Worm (Caenorhabditis elegans) whole organism, L4 larva: ENCODE measurements around the gene rnp-7.
A peak's percentile ranks its signal among the peaks of the same experiment; 100 is the strongest.

Experiments used
- D1046.2 ChIP-seq: fragments of 200-800 bp; sonication (Bioruptor generic); IDR thresholded peaks from 2 replicates; pipeline ENCODE4 v1.3.6; 2022; ENCODE audit warnings: missing genetic modification characterization, missing compliant biosample characterization
- F10B5.3 ChIP-seq: sonication (generic microtip); optimal IDR thresholded peaks from 2 replicates; lab custom pipeline; 2016; ENCODE audit warnings: mild to moderate bottlenecking, missing genetic modification characterization, missing compliant biosample characterization
- F37D6.2 ChIP-seq: sonication (generic microtip); optimal IDR thresholded peaks from 2 replicates; lab custom pipeline; 2016; ENCODE audit warnings: mild to moderate bottlenecking, missing genetic modification characterization, missing compliant biosample characterization
- F44E2.7 ChIP-seq: fragments of 200-800 bp; sonication (Bioruptor generic); IDR thresholded peaks from 2 replicates; pipeline ENCODE4 v2.1.2; 2022; ENCODE audit warnings: missing genetic modification characterization, missing compliant biosample characterization
- R02D3.7 ChIP-seq: fragments of 150-350 bp; sonication (generic microtip); optimal IDR thresholded peaks from 3 replicates; lab custom pipeline; 2014; ENCODE audit warnings: missing biosample characterization, missing genetic modification characterization
- T26A8.4 ChIP-seq: fragments of 200-800 bp; sonication (Bioruptor generic); IDR thresholded peaks from 2 replicates; pipeline ENCODE4 v1.3.6; 2022; ENCODE audit warnings: missing genetic modification characterization, missing compliant biosample characterization
- Y105C5A.15 ChIP-seq: fragments of 200-800 bp; sonication (Bioruptor generic); IDR thresholded peaks from 2 replicates; pipeline ENCODE4 v1.3.6; 2022; ENCODE audit warnings: missing genetic modification characterization, missing compliant biosample characterization
- Y5F2A.4 ChIP-seq: fragments of 200-800 bp; sonication (Bioruptor generic); optimal IDR thresholded peaks from 2 replicates; lab custom pipeline; 2018; ENCODE audit warnings: mild to moderate bottlenecking, missing genetic modification characterization, missing compliant biosample characterization
- ZK337.2 ChIP-seq: fragments of 200-800 bp; sonication (Bioruptor generic); IDR thresholded peaks from 2 replicates; pipeline ENCODE4 v1.3.6; 2022; ENCODE audit warnings: missing genetic modification reagents, missing genetic modification characterization, missing compliant biosample characterization
- ama-1 ChIP-seq: fragments of 150-350 bp; optimal IDR thresholded peaks from 2 replicates; lab custom pipeline; 2014; ENCODE audit warnings: inconsistent platforms, mixed read lengths
- arid-1 ChIP-seq: fragments of 200-800 bp; sonication (Bioruptor generic); conservative IDR thresholded peaks from 2 replicates; pipeline ENCODE4 v1.3.6; 2022; ENCODE audit warnings: missing genetic modification reagents, missing genetic modification characterization, missing compliant biosample characterization
- attf-4 ChIP-seq: sonication (generic microtip); optimal IDR thresholded peaks from 3 replicates; lab custom pipeline; 2017; ENCODE audit warnings: missing biosample characterization, missing genetic modification characterization
- ceh-28 ChIP-seq: fragments of 150-350 bp; optimal IDR thresholded peaks from 2 replicates; lab custom pipeline; 2014; ENCODE audit warnings: missing biosample characterization, missing genetic modification reagents, missing genetic modification characterization
- ceh-32 ChIP-seq: sonication (generic microtip); optimal IDR thresholded peaks from 2 replicates; lab custom pipeline; 2016; ENCODE audit warnings: mild to moderate bottlenecking, missing genetic modification characterization, missing compliant biosample characterization; ENCODE audit not compliant: poor library complexity
- ces-1 ChIP-seq: fragments of 150-350 bp; sonication (generic microtip); optimal IDR thresholded peaks from 4 replicates; lab custom pipeline; 2014; ENCODE audit warnings: missing biosample characterization, missing genetic modification reagents, missing genetic modification characterization
- cey-2 ChIP-seq: sonication (generic microtip); optimal IDR thresholded peaks from 3 replicates; lab custom pipeline; 2017; ENCODE audit warnings: missing genetic modification characterization, mild to moderate bottlenecking, missing compliant biosample characterization, antibody characterized with exemption, borderline replicate concordance; ENCODE audit not compliant: insufficient read depth
- ctbp-1 ChIP-seq: fragments of 200-800 bp; sonication (Bioruptor generic); IDR thresholded peaks from 2 replicates; pipeline ENCODE4 v1.3.6; 2022; ENCODE audit warnings: missing genetic modification reagents, missing genetic modification characterization, missing compliant biosample characterization
- daf-12 ChIP-seq: fragments of 150-350 bp; optimal IDR thresholded peaks from 2 replicates; lab custom pipeline; 2014; ENCODE audit warnings: missing biosample characterization, missing genetic modification reagents, missing genetic modification characterization
- daf-16 ChIP-seq, 3 experiments: sonication (generic microtip); optimal IDR thresholded peaks; 2 replicates each; lab custom pipeline; 2016 to 2017; ENCODE audit warnings: missing genetic modification characterization in 3 of 3, missing genetic modification reagents in 3 of 3, mild to moderate bottlenecking in 2 of 3, missing compliant biosample characterization in 2 of 3, missing biosample characterization in 1 of 3, moderate library complexity in 1 of 3
- daf-19 ChIP-seq: fragments of 200-800 bp; sonication (Bioruptor generic); conservative IDR thresholded peaks from 2 replicates; pipeline ENCODE4 v1.3.6; 2022; ENCODE audit warnings: missing genetic modification characterization, missing compliant biosample characterization
- daf-8 ChIP-seq: fragments of 200-800 bp; sonication (Bioruptor generic); IDR thresholded peaks from 2 replicates; pipeline ENCODE4 v1.3.6; 2022; ENCODE audit warnings: missing genetic modification characterization, missing compliant biosample characterization
- dmd-6 ChIP-seq: fragments of 200-800 bp; sonication (Bioruptor generic); IDR thresholded peaks from 2 replicates; pipeline ENCODE4 v1.3.6; 2022; ENCODE audit warnings: missing genetic modification reagents, missing genetic modification characterization, missing compliant biosample characterization
- dmd-9 ChIP-seq: fragments of 200-800 bp; sonication (Bioruptor generic); IDR thresholded peaks from 2 replicates; pipeline ENCODE4 v1.3.6; 2022; ENCODE audit warnings: missing genetic modification reagents, missing genetic modification characterization, missing compliant biosample characterization
- dpl-1 ChIP-seq: fragments of 150-350 bp; optimal IDR thresholded peaks from 2 replicates; lab custom pipeline; 2014; ENCODE audit warnings: missing biosample characterization, missing genetic modification reagents, missing genetic modification characterization
- duxl-1 ChIP-seq: sonication (generic microtip); optimal IDR thresholded peaks from 2 replicates; lab custom pipeline; 2016; ENCODE audit warnings: mild to moderate bottlenecking, missing genetic modification characterization, moderate library complexity, missing compliant biosample characterization; ENCODE audit not compliant: poor library complexity
- egl-27 ChIP-seq: sonication (generic microtip); optimal IDR thresholded peaks from 3 replicates; lab custom pipeline; 2017; ENCODE audit warnings: missing biosample characterization, missing genetic modification reagents, missing genetic modification characterization
- fkh-10 ChIP-seq: fragments of 150-350 bp; optimal IDR thresholded peaks from 2 replicates; lab custom pipeline; 2014; ENCODE audit warnings: missing biosample characterization, missing genetic modification reagents, missing genetic modification characterization
- fos-1 ChIP-seq: fragments of 150-350 bp; optimal IDR thresholded peaks from 2 replicates; lab custom pipeline; 2014; ENCODE audit warnings: missing biosample characterization, missing genetic modification characterization
- hlh-11 ChIP-seq: fragments of 200-800 bp; sonication (Bioruptor generic); optimal IDR thresholded peaks from 2 replicates; lab custom pipeline; 2018; ENCODE audit warnings: mild to moderate bottlenecking, missing genetic modification characterization, missing compliant biosample characterization
- lin-1 ChIP-seq: fragments of 200-800 bp; sonication (Bioruptor generic); IDR thresholded peaks from 2 replicates; pipeline ENCODE4 v1.3.6; 2022; ENCODE audit warnings: missing genetic modification reagents, missing genetic modification characterization, missing compliant biosample characterization
- lin-29 ChIP-seq: fragments of 200-800 bp; sonication (Bioruptor generic); IDR thresholded peaks from 2 replicates; pipeline ENCODE4 v1.3.6; 2022; ENCODE audit warnings: missing genetic modification reagents, missing genetic modification characterization, missing compliant biosample characterization
- lin-39 ChIP-seq: fragments of 150-350 bp; optimal IDR thresholded peaks from 2 replicates; lab custom pipeline; 2014; ENCODE audit warnings: missing biosample characterization, missing genetic modification reagents, missing genetic modification characterization
- mdl-1 ChIP-seq, 2 experiments: fragments of 150-350 bp in 1 of 2; sonication (generic microtip) in 1 of 2; optimal IDR thresholded peaks; 2 replicates each; lab custom pipeline; 2014 to 2017; ENCODE audit warnings: missing biosample characterization in 2 of 2, missing genetic modification characterization in 2 of 2
- mes-2 ChIP-seq: sonication (generic microtip); optimal IDR thresholded peaks from 2 replicates; lab custom pipeline; 2016; ENCODE audit warnings: missing genotype, mild to moderate bottlenecking, missing genetic modification characterization, missing compliant biosample characterization; ENCODE audit not compliant: poor library complexity, severe bottlenecking
- mxl-2 ChIP-seq: fragments of 200-800 bp; sonication (Bioruptor generic); conservative IDR thresholded peaks from 2 replicates; pipeline ENCODE4 v1.3.6; 2022; ENCODE audit warnings: missing genetic modification reagents, missing genetic modification characterization, missing compliant biosample characterization
- mxl-3 ChIP-seq: fragments of 200-800 bp; sonication (Bioruptor generic); optimal IDR thresholded peaks from 2 replicates; lab custom pipeline; 2018; ENCODE audit warnings: mild to moderate bottlenecking, missing genetic modification characterization, missing compliant biosample characterization
- nhr-10 ChIP-seq: fragments of 150-350 bp; optimal IDR thresholded peaks from 2 replicates; lab custom pipeline; 2014; ENCODE audit warnings: missing biosample characterization, missing genetic modification characterization
- nhr-102 ChIP-seq: sonication (generic microtip); optimal IDR thresholded peaks from 2 replicates; lab custom pipeline; 2016; ENCODE audit warnings: mild to moderate bottlenecking, missing genetic modification characterization, moderate library complexity, missing compliant biosample characterization
- nhr-11 ChIP-seq: fragments of 150-350 bp; optimal IDR thresholded peaks from 2 replicates; lab custom pipeline; 2014; ENCODE audit warnings: missing biosample characterization, missing genetic modification characterization
- nhr-111 ChIP-seq: fragments of 200-800 bp; sonication (Bioruptor generic); optimal IDR thresholded peaks from 2 replicates; lab custom pipeline; 2018; ENCODE audit warnings: mild to moderate bottlenecking, missing genetic modification characterization, missing compliant biosample characterization
- nhr-237 ChIP-seq: sonication (generic microtip); optimal IDR thresholded peaks from 2 replicates; lab custom pipeline; 2017; ENCODE audit warnings: missing biosample characterization, missing genetic modification characterization
- nhr-28 ChIP-seq: fragments of 150-350 bp; optimal IDR thresholded peaks from 2 replicates; lab custom pipeline; 2014; ENCODE audit warnings: missing biosample characterization, missing genetic modification characterization
- nhr-42 ChIP-seq: fragments of 200-800 bp; sonication (Bioruptor generic); IDR thresholded peaks from 2 replicates; pipeline ENCODE4 v1.3.6; 2022; ENCODE audit warnings: missing genetic modification characterization, missing compliant biosample characterization
- php-3 ChIP-seq: fragments of 200-800 bp; sonication (Bioruptor generic); IDR thresholded peaks from 2 replicates; pipeline ENCODE4 v1.3.6; 2022; ENCODE audit warnings: missing genetic modification reagents, missing genetic modification characterization, missing compliant biosample characterization
- pqm-1 ChIP-seq: sonication (generic microtip); optimal IDR thresholded peaks from 2 replicates; lab custom pipeline; 2017; ENCODE audit warnings: missing biosample characterization, missing genetic modification characterization
- skn-1 ChIP-seq: fragments of 150-350 bp; optimal IDR thresholded peaks from 2 replicates; lab custom pipeline; 2014; ENCODE audit warnings: missing biosample characterization, missing genetic modification characterization
- spr-1 ChIP-seq: sonication (generic microtip); optimal IDR thresholded peaks from 2 replicates; lab custom pipeline; 2016; ENCODE audit warnings: mild to moderate bottlenecking, missing genetic modification characterization, missing compliant biosample characterization
- unc-39 ChIP-seq: sonication (generic microtip); optimal IDR thresholded peaks from 2 replicates; lab custom pipeline; 2017; ENCODE audit warnings: missing biosample characterization, missing genetic modification characterization
- vab-7 ChIP-seq: fragments of 200-800 bp; sonication (Bioruptor generic); IDR thresholded peaks from 2 replicates; pipeline ENCODE4 v1.3.6; 2022; ENCODE audit warnings: missing genetic modification reagents, missing genetic modification characterization, missing compliant biosample characterization
- zfp-2 ChIP-seq: sonication (generic microtip); optimal IDR thresholded peaks from 2 replicates; lab custom pipeline; 2016; ENCODE audit warnings: mild to moderate bottlenecking, missing genetic modification characterization, missing compliant biosample characterization

The rnp-7 gene

DNA sequence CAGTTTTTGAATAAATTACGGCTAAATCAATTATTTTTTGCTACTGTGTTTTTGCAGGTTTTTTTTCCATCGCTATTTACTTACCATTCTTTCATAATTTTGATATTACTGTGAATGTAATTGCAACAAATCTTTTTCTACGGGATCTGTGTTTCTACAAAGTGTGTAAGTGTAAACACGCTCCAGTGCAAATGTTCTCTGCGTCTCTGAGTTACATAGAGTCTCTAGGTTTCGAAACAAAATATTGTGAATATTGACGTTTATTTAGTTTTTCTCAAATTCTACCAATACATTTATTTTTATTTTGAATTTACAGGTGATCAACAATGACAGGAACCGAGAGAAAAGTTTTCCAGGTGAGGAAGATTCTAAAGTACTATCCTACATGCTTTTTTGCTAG, 23.1 kb upstream of the rnp-7 start, which contains the start of gene yju-2 (continued):
- TF ChIP-seq daf-8 (GFP tag; lab: Robert Waterston, UW) (no peak), mes-2 (tag; lab: Kevin White, UChicago) (peak; percentile 89), lin-29 (GFP tag; lab: Robert Waterston, UW) (no peak), mxl-2 (GFP tag; lab: Robert Waterston, UW) (no peak), Y5F2A.4 (GFP tag; lab: Kevin White, UChicago) (no peak), F37D6.2 (tag; lab: Kevin White, UChicago) (no peak), nhr-42 (GFP tag; lab: Robert Waterston, UW) (no peak), attf-4 (tag; lab: Kevin White, UChicago) (no peak), vab-7 (no peak), fos-1 (tag; lab: Kevin White, UChicago) (no peak), zfp-2 (peak; percentile 36), nhr-102 (tag; lab: Kevin White, UChicago) (no peak), lin-1 (no peak), fkh-10 (peak; percentile 2), daf-19 (GFP tag; lab: Robert Waterston, UW) (no peak), cey-2 (tag; lab: Kevin White, UChicago) (no peak), Y105C5A.15 (GFP tag; lab: Robert Waterston, UW) (no peak)

DNA sequence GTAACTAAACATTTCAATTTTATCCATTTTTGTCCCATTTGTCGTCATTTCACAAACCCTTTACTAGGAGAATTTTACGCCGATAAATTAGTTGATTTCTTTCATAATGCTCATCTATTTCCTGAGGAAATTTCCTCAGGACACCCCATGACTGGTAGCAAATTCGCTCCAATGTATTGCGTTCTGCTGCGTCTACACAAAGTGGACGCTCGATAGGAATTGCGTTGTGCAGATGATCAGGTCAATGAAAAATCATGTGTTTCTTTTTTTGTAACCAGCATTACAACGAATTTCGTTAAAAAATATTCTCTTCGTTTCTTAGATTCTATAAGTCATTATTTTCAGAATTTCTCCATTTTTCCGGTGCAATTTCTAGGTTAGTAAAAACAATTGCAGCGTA, 20.9 kb upstream of the rnp-7 start, which contains the start of gene epg-4:
Gene epg-4, plus strand, starts transcription at position 346 of the 400 bp plus-strand sequence.
- TF ChIP-seq mxl-3 (GFP tag; lab: Kevin White, UChicago) (peak; percentile 49), T26A8.4 (GFP tag; lab: Robert Waterston, UW) (no peak), daf-16 (GFP tag; optimal IDR thresholded peaks at IDR 0.05; lab: Kevin White, UChicago) (no peak), daf-16 (tag; optimal IDR thresholded peaks at IDR 0.05; lab: Kevin White, UChicago) (no peak), lin-1 (no peak), egl-27 (no peak), daf-12 (no peak), ama-1 (lab: Kevin White, UChicago) (peak; percentile 76), dmd-9 (no peak), ctbp-1 (peak; percentile 37; the same call in 1 of the 2 replicates), duxl-1 (tag; lab: Kevin White, UChicago) (no peak), lin-29 (GFP tag; lab: Robert Waterston, UW) (no peak), mdl-1 (tag; optimal IDR thresholded peaks at IDR 0.05; lab: Kevin White, UChicago) (no peak), nhr-11 (tag; lab: Kevin White, UChicago) (no peak), arid-1 (GFP tag; lab: Robert Waterston, UW) (0 out of 2 replicates have a peak, but pooled peaks have one; percentile 5), D1046.2 (GFP tag; lab: Robert Waterston, UW) (no peak), ZK337.2 (GFP tag; lab: Robert Waterston, UW) (no peak), ces-1 (GFP tag; lab: Kevin White, UChicago) (no peak), nhr-28 (tag; lab: Kevin White, UChicago) (peak; percentile 52), dpl-1 (GFP tag; lab: Kevin White, UChicago) (peak; percentile 41), unc-39 (tag; lab: Kevin White, UChicago) (no peak), pqm-1 (tag; lab: Kevin White, UChicago) (peak; percentile 4), hlh-11 (peak; percentile 65), F10B5.3 (tag; lab: Kevin White, UChicago) (no peak), nhr-237 (no peak), nhr-10 (no peak), spr-1 (tag; lab: Kevin White, UChicago) (no peak), skn-1 (no peak), php-3 (GFP tag; lab: Robert Waterston, UW) (no peak), Y5F2A.4 (GFP tag; lab: Kevin White, UChicago) (no peak), ceh-32 (no peak), dmd-6 (GFP tag; lab: Robert Waterston, UW) (no peak), nhr-111 (GFP tag; lab: Kevin White, UChicago) (peak; percentile 14), nhr-102 (tag; lab: Kevin White, UChicago) (no peak), R02D3.7 (tag; lab: Kevin White, UChicago) (no peak), F44E2.7 (GFP tag; lab: Robert Waterston, UW) (no peak), fkh-10 (no peak), ceh-28 (tag; lab: Kevin White, UChicago) (no peak), lin-39 (tag; lab: Kevin White, UChicago) (no peak)
